Fruit fly (Drosophila melanogaster): Measurements from ENCODE around the gene Nepl5.

Nepl5 gene

DNA sequence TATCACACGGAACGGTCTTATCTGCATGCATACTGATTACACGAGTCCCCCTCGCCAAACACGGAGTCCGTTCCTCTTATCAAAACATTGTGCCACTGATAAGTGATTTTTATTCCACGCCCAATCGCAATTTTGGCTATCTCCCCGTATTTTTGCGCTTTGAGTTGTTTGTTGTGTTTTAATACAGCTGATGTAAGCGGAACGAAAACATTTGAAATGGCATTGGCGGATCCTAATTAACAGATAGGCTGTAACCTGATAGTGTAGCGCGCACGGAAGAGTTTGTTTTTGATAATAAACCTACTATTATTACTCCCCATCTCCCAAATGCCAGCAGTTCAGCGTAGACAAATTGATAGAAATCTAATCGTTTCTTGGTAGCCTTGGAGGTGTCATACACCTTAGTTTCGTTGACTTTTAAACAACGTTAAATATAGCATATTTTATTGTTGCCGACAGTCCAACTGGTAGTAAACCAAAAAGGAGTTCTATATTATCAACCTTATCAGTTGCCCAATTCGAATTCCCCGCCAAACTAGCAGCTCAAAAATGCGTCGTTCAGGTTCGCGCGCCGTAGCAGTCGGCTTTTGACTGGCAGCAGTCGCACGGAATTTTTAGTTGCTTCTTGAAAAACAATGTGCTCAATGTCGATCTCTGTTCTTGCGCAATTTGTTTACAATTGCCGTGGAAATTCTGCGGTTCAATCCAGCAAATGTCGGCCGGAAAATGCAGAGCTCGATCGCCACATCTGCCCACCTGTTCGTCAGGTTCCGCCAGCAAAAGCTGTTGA, 37.8 kb upstream of the Nepl5 start (continued):
- TF ChIP-seq gt (GFP tag; IDR thresholded peaks at IDR 0.05) = 0 out of 2 replicates have a peak, but pooled peaks have one; percentile 28
- TF ChIP-seq tap (tag; optimal IDR thresholded peaks at IDR 0.05) = no peak
- no peak for TF ChIP-seq CG7786 (GFP tag; optimal IDR thresholded peaks at IDR 0.05)
- peak; percentile 56 for TF ChIP-seq YL-1 (GFP tag; optimal IDR thresholded peaks at IDR 0.05)
- TF ChIP-seq chif (GFP tag; optimal IDR thresholded peaks at IDR 0.05) = no peak
- TF ChIP-seq ERR (GFP tag; optimal IDR thresholded peaks at IDR 0.05) = no peak
- TF ChIP-seq Xbp1 (GFP tag; optimal IDR thresholded peaks at IDR 0.05) = peak; percentile 12
- peak; percentile 97 for TF ChIP-seq CG15514 (GFP tag; optimal IDR thresholded peaks at IDR 0.05)
- TF ChIP-seq CG3847 (GFP tag; IDR thresholded peaks at IDR 0.05) = peak; percentile 44
- peak; percentile 60 for TF ChIP-seq CG10543 (GFP tag; optimal IDR thresholded peaks at IDR 0.05)
- TF ChIP-seq exex (tag; optimal IDR thresholded peaks at IDR 0.05) = peak; percentile 100
- TF ChIP-seq Mad (GFP tag; optimal IDR thresholded peaks at IDR 0.05) = peak; percentile 4
- TF ChIP-seq CG5245 (GFP tag; optimal IDR thresholded peaks at IDR 0.05) = no peak
- peak; percentile 13 for TF ChIP-seq CG7839 (tag; optimal IDR thresholded peaks at IDR 0.05)
- no peak for TF ChIP-seq Dip3 (GFP tag; optimal IDR thresholded peaks at IDR 0.05)
- peak; percentile 49 for TF ChIP-seq CG2116 (GFP tag; optimal IDR thresholded peaks at IDR 0.05)
- peak; percentile 19 for TF ChIP-seq Jarid2 (GFP tag; optimal IDR thresholded peaks at IDR 0.05)
- TF ChIP-seq dysf (GFP tag; IDR thresholded peaks at IDR 0.05) = no peak
- TF ChIP-seq Sry-δ (GFP tag; optimal IDR thresholded peaks at IDR 0.05) = peak; percentile 31
- TF ChIP-seq nmo (GFP tag; optimal IDR thresholded peaks at IDR 0.05) = peak; percentile 59
- TF ChIP-seq CG34376 (GFP tag; optimal IDR thresholded peaks at IDR 0.05) = peak; percentile 98
- peak in 1 of 2 experiments; percentile 71 for TF ChIP-seq crp (GFP tag; optimal IDR thresholded peaks at IDR 0.05)
- peak; percentile 98 for TF ChIP-seq CG18011 (GFP tag; optimal IDR thresholded peaks at IDR 0.05)
- peak; percentile 4 for TF ChIP-seq Dek (tag; optimal IDR thresholded peaks at IDR 0.05)
- TF ChIP-seq CG16779 (GFP tag; IDR thresholded peaks at IDR 0.05) = 0 out of 2 replicates have a peak, but pooled peaks have one; percentile 31
- TF ChIP-seq zfh2 (GFP tag; optimal IDR thresholded peaks at IDR 0.05) = no peak
- peak; percentile 15 for TF ChIP-seq D19B (GFP tag; optimal IDR thresholded peaks at IDR 0.05)
- TF ChIP-seq CG32532 (GFP tag; IDR thresholded peaks at IDR 0.05) = 0 out of 2 replicates have a peak, but pooled peaks have one; percentile 5
- no peak for TF ChIP-seq cg (GFP tag; optimal IDR thresholded peaks at IDR 0.05)
- TF ChIP-seq CG13287 (GFP tag; IDR thresholded peaks at IDR 0.05; ENCODE audit: partially characterized antibody) = peak; percentile 11; the same call in 1 of the 2 replicates
- 0 out of 2 replicates have a peak, but pooled peaks have one; percentile 16 for TF ChIP-seq CG8765 (GFP tag; IDR thresholded peaks at IDR 0.05)
- TF ChIP-seq dm (GFP tag; optimal IDR thresholded peaks at IDR 0.05) = peak; percentile 86
- TF ChIP-seq CG14710 (tag; optimal IDR thresholded peaks at IDR 0.05) = peak; percentile 21
- peak; percentile 16 for TF ChIP-seq Lhr (GFP tag; optimal IDR thresholded peaks at IDR 0.05)
- TF ChIP-seq slou (GFP tag; optimal IDR thresholded peaks at IDR 0.05) = no peak
- TF ChIP-seq oc (tag; optimal IDR thresholded peaks at IDR 0.05) = no peak
- TF ChIP-seq NFAT (GFP tag; IDR thresholded peaks at IDR 0.05) = peak; percentile 87
- no peak for TF ChIP-seq org-1 (GFP tag; optimal IDR thresholded peaks at IDR 0.05)
- peak; percentile 21; the same call in 1 of the 2 replicates for TF ChIP-seq CG17328 (GFP tag; IDR thresholded peaks at IDR 0.05)
- TF ChIP-seq nau (GFP tag; optimal IDR thresholded peaks at IDR 0.05) = no peak
- TF ChIP-seq CG2712 (tag; optimal IDR thresholded peaks at IDR 0.05) = peak; percentile 17
- peak; percentile 14; the same call in 1 of the 3 replicates for TF ChIP-seq row (GFP tag; IDR thresholded peaks at IDR 0.05)
- peak; percentile 17; the same call in 1 of the 2 replicates for TF ChIP-seq Scr (GFP tag; IDR thresholded peaks at IDR 0.05; ENCODE audit: partially characterized antibody)
- no peak for TF ChIP-seq CG9817 (tag; optimal IDR thresholded peaks at IDR 0.05)
- TF ChIP-seq CG14050 (GFP tag; IDR thresholded peaks at IDR 0.05) = no peak
- TF ChIP-seq her (GFP tag; optimal IDR thresholded peaks at IDR 0.05) = peak; percentile 100
- 0 out of 3 replicates have a peak, but pooled peaks have one; percentile 19 for TF ChIP-seq ken (GFP tag; IDR thresholded peaks at IDR 0.05)
- TF ChIP-seq slbo (GFP tag; IDR thresholded peaks at IDR 0.05) = peak; percentile 58

Data from whole organism, embryonic.